Worm (Caenorhabditis elegans): ENCODE data around the gene srbc-70.

srbc-70 gene

ce11 chrIV:4218276-4218675 lies 9.5 kb downstream of the srbc-70 start:
- TF ChIP-seq fkh-3 (tag; optimal IDR thresholded peaks at IDR 0.05), result no peak
- TF ChIP-seq snpc-4 (GFP tag; optimal IDR thresholded peaks at IDR 0.05), result no peak
- no peak for TF ChIP-seq snpc-4 (tag; optimal IDR thresholded peaks at IDR 0.05)
- TF ChIP-seq K11D2.4 (GFP tag; IDR thresholded peaks at IDR 0.05), result no peak
- TF ChIP-seq nhr-120 (GFP tag; IDR thresholded peaks at IDR 0.05), result no peak
- no peak for TF ChIP-seq atf-7 (tag; optimal IDR thresholded peaks at IDR 0.05)
- 0 out of 2 replicates have a peak, but pooled peaks have one; percentile 39 for TF ChIP-seq Y56A3A.18 (GFP tag; IDR thresholded peaks at IDR 0.05)
- TF ChIP-seq B0035.1 (tag; optimal IDR thresholded peaks at IDR 0.05), result no peak
- TF ChIP-seq ccch-3 (GFP tag; optimal IDR thresholded peaks at IDR 0.05), result no peak

ce11 chrIV:4216099-4216894 lies 11.5 kb downstream of the srbc-70 start:
- TF ChIP-seq egrh-3 (GFP tag; IDR thresholded peaks at IDR 0.05) (peak; percentile 23; the same call in 1 of the 2 replicates), ceh-91 (GFP tag; IDR thresholded peaks at IDR 0.05) (no peak), zfh-2 (GFP tag; conservative IDR thresholded peaks at IDR 0.05) (peak; percentile 79)

- TF ChIP-seq dpff-1 (tag; optimal IDR thresholded peaks at IDR 0.05), result no peak
- TF ChIP-seq nfya-2 (GFP tag; IDR thresholded peaks at IDR 0.05), result 0 out of 2 replicates have a peak, but pooled peaks have one; percentile 5
- no peak for TF ChIP-seq ztf-22 (GFP tag; optimal IDR thresholded peaks at IDR 0.05)
- TF ChIP-seq madf-10 (tag; optimal IDR thresholded peaks at IDR 0.05), result no peak
- TF ChIP-seq K12H6.12 (tag; optimal IDR thresholded peaks at IDR 0.05), result peak; percentile 76
- no peak for TF ChIP-seq hlh-26 (GFP tag; conservative IDR thresholded peaks at IDR 0.05)
- TF ChIP-seq nhr-179 (tag; optimal IDR thresholded peaks at IDR 0.05), result no peak
- TF ChIP-seq B0035.1 (tag; optimal IDR thresholded peaks at IDR 0.05), result no peak
- no peak for TF ChIP-seq attf-6 (GFP tag; IDR thresholded peaks at IDR 0.05)
- no peak for TF ChIP-seq rec-8 (tag; optimal IDR thresholded peaks at IDR 0.05)
- no peak for TF ChIP-seq ceh-27 (GFP tag; optimal IDR thresholded peaks at IDR 0.05)
- TF ChIP-seq nhr-80 (tag; optimal IDR thresholded peaks at IDR 0.05), result peak; percentile 65
- peak; percentile 53; the same call in 1 of the 2 replicates for TF ChIP-seq hmg-1.2 (GFP tag; IDR thresholded peaks at IDR 0.05)
- no peak for TF ChIP-seq aptf-3 (GFP tag; IDR thresholded peaks at IDR 0.05)
- no peak for TF ChIP-seq lag-1 (GFP tag; IDR thresholded peaks at IDR 0.05)
- no peak for TF ChIP-seq athp-1 (tag; optimal IDR thresholded peaks at IDR 0.05)
- no peak for TF ChIP-seq cebp-1 (GFP tag; IDR thresholded peaks at IDR 0.05)
- TF ChIP-seq cebp-1 (tag; optimal IDR thresholded peaks at IDR 0.05), result peak; percentile 36
- no peak for TF ChIP-seq F37B4.10 (GFP tag; IDR thresholded peaks at IDR 0.05)
- no peak for TF ChIP-seq ztf-25 (GFP tag; IDR thresholded peaks at IDR 0.05)
- no peak for TF ChIP-seq zim-3 (tag; optimal IDR thresholded peaks at IDR 0.05)
- TF ChIP-seq mcd-1 (GFP tag; IDR thresholded peaks at IDR 0.05), result no peak
- no peak for TF ChIP-seq akir-1 (GFP tag; optimal IDR thresholded peaks at IDR 0.05)
- TF ChIP-seq chd-7 (tag; optimal IDR thresholded peaks at IDR 0.05), result peak; percentile 9
- no peak for TF ChIP-seq ekl-4 (GFP tag; IDR thresholded peaks at IDR 0.05)
- no peak for TF ChIP-seq F33H1.4 (GFP tag; IDR thresholded peaks at IDR 0.05)
- peak; percentile 5 for TF ChIP-seq tbp1 (GFP tag; optimal IDR thresholded peaks at IDR 0.05)
- TF ChIP-seq lin-35 (GFP tag; optimal IDR thresholded peaks at IDR 0.05), result no peak
- 0 out of 2 replicates have a peak, but pooled peaks have one; percentile 35 for TF ChIP-seq dox-1 (GFP tag; IDR thresholded peaks at IDR 0.05)
- TF ChIP-seq gei-17 (GFP tag; optimal IDR thresholded peaks at IDR 0.05), result no peak
- no peak for TF ChIP-seq D2030.7 (GFP tag; IDR thresholded peaks at IDR 0.05)
- 0 out of 2 replicates have a peak, but pooled peaks have one; percentile 38 for TF ChIP-seq zfh-2 (GFP tag; conservative IDR thresholded peaks at IDR 0.05)
- no peak for TF ChIP-seq nfyb-1 (GFP tag; IDR thresholded peaks at IDR 0.05)
- TF ChIP-seq F55B11.4 (tag; optimal IDR thresholded peaks at IDR 0.05; ENCODE audit: borderline replicate concordance, insufficient read depth), result no peak
- TF ChIP-seq B0019.2 (GFP tag; conservative IDR thresholded peaks at IDR 0.05), result no peak
Measured at ce11 chrIV:4215349-4215748, 12.5 kb downstream of the srbc-70 start.

Data from whole organism, young adult.